Fruit fly (Drosophila melanogaster) whole organism, adult: ENCODE data around the gene CG33287.

Experiments used
- CG11617 ChIP-seq: fragments of 200-800 bp; sonication (Bioruptor generic); optimal IDR thresholded peaks from 2 replicates; lab custom pipeline; 2017; ENCODE audit warnings: mild to moderate bottlenecking, missing biosample characterization, missing genetic modification reagents, missing genetic modification characterization
- CG12768 ChIP-seq: fragments of 200-800 bp; sonication (Bioruptor generic); optimal IDR thresholded peaks from 2 replicates; lab custom pipeline; 2017; ENCODE audit warnings: missing biosample characterization, missing genetic modification characterization, mild to moderate bottlenecking, moderate library complexity, missing genetic modification reagents
- CG33017 ChIP-seq: fragments of 200-800 bp; sonication (Bioruptor generic); optimal IDR thresholded peaks from 2 replicates; lab custom pipeline; 2018; ENCODE audit warnings: missing biosample characterization, mild to moderate bottlenecking, missing genetic modification characterization, moderate library complexity
- CG5204 ChIP-seq: fragments of 200-800 bp; sonication (Bioruptor generic); optimal IDR thresholded peaks from 2 replicates; lab custom pipeline; 2016; ENCODE audit warnings: missing biosample characterization, missing genetic modification characterization
- Crg-1 ChIP-seq: fragments of 200-800 bp; sonication (Bioruptor generic); optimal IDR thresholded peaks from 2 replicates; lab custom pipeline; 2016; ENCODE audit warnings: missing biosample characterization, missing genetic modification characterization
- cic ChIP-seq: fragments of 200-800 bp; sonication (Bioruptor generic); optimal IDR thresholded peaks from 2 replicates; lab custom pipeline; 2017; ENCODE audit warnings: missing biosample characterization, mild to moderate bottlenecking, missing genetic modification characterization, moderate library complexity
- cnc ChIP-seq, 2 experiments: fragments of >200 bp; optimal IDR thresholded peaks; 2 replicates each; lab custom pipeline; 2017
- kay ChIP-seq: fragments of 200-800 bp; sonication (Bioruptor generic); peaks from one replicate; lab custom pipeline; 2016; ENCODE audit warnings: missing biosample characterization, missing genetic modification characterization, borderline replicate concordance
- ovo ChIP-seq: fragments of 200-800 bp; sonication (Bioruptor generic); optimal IDR thresholded peaks from 2 replicates; lab custom pipeline; 2016; ENCODE audit warnings: missing biosample characterization, missing genetic modification characterization
- pad ChIP-seq: fragments of 200-800 bp; sonication (Bioruptor generic); optimal IDR thresholded peaks from 3 replicates; lab custom pipeline; 2017; ENCODE audit warnings: missing biosample characterization, missing genetic modification characterization, mild to moderate bottlenecking, moderate library complexity, missing genetic modification reagents
- tj ChIP-seq: fragments of 200-800 bp; sonication (Bioruptor generic); optimal IDR thresholded peaks from 3 replicates; lab custom pipeline; 2017; ENCODE audit warnings: missing biosample characterization, mild to moderate bottlenecking, missing genetic modification characterization, moderate library complexity

DNA sequence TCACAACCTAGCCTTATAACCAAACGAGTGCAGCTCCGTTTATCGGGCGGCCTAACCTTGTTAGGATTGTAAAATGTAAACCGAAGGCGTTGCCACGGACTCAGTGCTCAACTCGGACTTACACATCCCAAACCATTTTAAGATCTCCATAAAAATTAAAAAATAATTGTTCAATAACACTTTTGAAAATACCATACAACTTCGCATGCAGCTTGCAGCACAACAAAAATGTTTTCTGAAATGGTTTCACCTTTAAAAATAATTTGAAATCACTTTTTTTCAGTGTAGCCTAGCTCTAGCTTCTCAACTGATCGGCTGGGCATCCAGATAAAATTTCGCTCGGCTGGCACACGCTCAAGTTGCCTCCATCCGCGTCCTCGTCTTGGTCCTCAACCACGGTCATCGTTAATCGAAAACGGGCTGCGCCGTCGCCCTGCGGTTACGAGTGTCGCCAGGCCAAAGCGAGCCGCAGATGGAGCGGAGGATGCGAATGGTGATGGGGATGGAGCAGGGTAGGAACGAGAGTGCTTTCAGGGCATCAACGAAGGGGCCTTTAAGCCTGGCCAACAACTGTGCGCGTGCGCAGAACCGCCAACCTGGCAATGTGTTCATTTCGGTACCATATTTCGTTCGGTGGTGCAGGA is 18.9 kb downstream of the CG33287 start:
- TF ChIP-seq kay = no peak
- TF ChIP-seq pad (GFP tag; lab: Kevin White, UChicago) = no peak
- TF ChIP-seq tj (GFP tag; lab: Kevin White, UChicago) = no peak
- no peak for TF ChIP-seq Crg-1
- TF ChIP-seq ovo = no peak
- TF ChIP-seq CG12768 = no peak
- TF ChIP-seq CG33017 (tag; lab: Kevin White, UChicago) = no peak
- no peak for TF ChIP-seq CG5204 (GFP tag; lab: Kevin White, UChicago)
- no peak for TF ChIP-seq CG11617 (GFP tag; lab: Kevin White, UChicago)
- no peak for TF ChIP-seq cnc (optimal IDR thresholded peaks at IDR 0.05; lab: Kevin White, UChicago)
- no peak for TF ChIP-seq cic (GFP tag; lab: Kevin White, UChicago)
